Worm (Caenorhabditis elegans) whole organism, L4 larva: Measurements from ENCODE around the gene ttll-4.

Experiments
- D1046.2 ChIP-seq: fragments of 200-800 bp; sonication (Bioruptor generic); IDR thresholded peaks from 2 replicates; pipeline ENCODE4 v1.3.6; 2022; ENCODE audit warnings: missing genetic modification characterization, missing compliant biosample characterization
- fkh-10 ChIP-seq: fragments of 150-350 bp; optimal IDR thresholded peaks from 2 replicates; lab custom pipeline; 2014; ENCODE audit warnings: missing biosample characterization, missing genetic modification reagents, missing genetic modification characterization
- lin-39 ChIP-seq: fragments of 150-350 bp; optimal IDR thresholded peaks from 2 replicates; lab custom pipeline; 2014; ENCODE audit warnings: missing biosample characterization, missing genetic modification reagents, missing genetic modification characterization
- madf-9 ChIP-seq: fragments of 200-800 bp; sonication (Bioruptor generic); conservative IDR thresholded peaks from 2 replicates; pipeline ENCODE4 v1.3.6; 2022; ENCODE audit warnings: missing genetic modification reagents, missing genetic modification characterization, missing compliant biosample characterization
- nhr-10 ChIP-seq: fragments of 150-350 bp; optimal IDR thresholded peaks from 2 replicates; lab custom pipeline; 2014; ENCODE audit warnings: missing biosample characterization, missing genetic modification characterization
- nhr-237 ChIP-seq: sonication (generic microtip); optimal IDR thresholded peaks from 2 replicates; lab custom pipeline; 2017; ENCODE audit warnings: missing biosample characterization, missing genetic modification characterization
- nhr-25 ChIP-seq: sonication (generic microtip); optimal IDR thresholded peaks from 2 replicates; lab custom pipeline; 2017; ENCODE audit warnings: missing genetic modification characterization, mild to moderate bottlenecking, missing compliant biosample characterization, antibody characterized with exemption, moderate library complexity, borderline replicate concordance; ENCODE audit not compliant: insufficient read depth
- nhr-76 ChIP-seq: fragments of 150-350 bp; optimal IDR thresholded peaks from 2 replicates; lab custom pipeline; 2014; ENCODE audit warnings: missing biosample characterization, missing genetic modification characterization
- snpc-4 ChIP-seq: fragments of 150-350 bp; optimal IDR thresholded peaks from 2 replicates; lab custom pipeline; 2014; ENCODE audit warnings: missing biosample characterization, missing genetic modification characterization
- tag-97 ChIP-seq: fragments of 200-800 bp; sonication (Bioruptor generic); IDR thresholded peaks from 2 replicates; pipeline ENCODE4 v1.3.6; 2022; ENCODE audit warnings: missing genetic modification characterization, missing compliant biosample characterization

DNA sequence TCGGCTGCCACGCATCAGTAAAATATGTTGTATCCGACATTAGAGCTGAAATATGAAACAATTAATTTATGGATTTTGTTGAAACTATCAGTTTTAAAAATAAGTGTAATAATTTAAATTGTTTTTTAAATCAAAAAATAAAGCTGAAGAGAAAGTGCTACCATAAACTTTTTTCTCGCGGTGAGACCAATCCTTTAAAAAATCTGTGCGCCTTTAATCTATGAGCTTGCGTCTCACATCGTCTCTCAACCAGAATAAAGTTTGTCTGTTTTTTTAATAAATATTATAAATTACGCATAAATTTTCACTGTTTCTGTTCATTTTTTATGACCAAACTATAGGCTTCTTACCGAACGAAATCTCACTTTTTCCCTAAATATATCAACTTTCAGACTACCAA, 40.7 kb upstream of the ttll-4 start, which contains the start of gene T16H12.3:
- TF ChIP-seq fkh-10 (GFP tag; lab: Kevin White, UChicago): no peak
- TF ChIP-seq nhr-10: no peak
- TF ChIP-seq nhr-25 (tag; lab: Kevin White, UChicago): no peak
- TF ChIP-seq madf-9 (GFP tag; lab: Robert Waterston, UW): no peak
- TF ChIP-seq nhr-237 (tag; lab: Kevin White, UChicago): no peak
- TF ChIP-seq snpc-4 (tag; lab: Kevin White, UChicago): no peak
- TF ChIP-seq D1046.2: no peak
- no peak for TF ChIP-seq lin-39 (tag; lab: Kevin White, UChicago)
- no peak for TF ChIP-seq tag-97 (GFP tag; lab: Robert Waterston, UW)
- no peak for TF ChIP-seq nhr-76
